Worm (Caenorhabditis elegans): ENCODE data around the gene srh-145.

The srh-145 gene

ce11 chrV:16460866-16461265 is 50.4 kb downstream of the srh-145 start, which contains the start of gene srh-142:
srh-142 (minus strand) TSS chrV:16460966.
- TF ChIP-seq elt-1 (tag; optimal IDR thresholded peaks at IDR 0.05; ENCODE audit: borderline replicate concordance, insufficient read depth) (no peak), M03D4.4 (tag; optimal IDR thresholded peaks at IDR 0.05) (no peak), unc-62 (GFP tag; optimal IDR thresholded peaks at IDR 0.05) (no peak), ham-2 (GFP tag; optimal IDR thresholded peaks at IDR 0.05) (no peak), zip-8 (tag; optimal IDR thresholded peaks at IDR 0.05) (no peak)

Measured in whole organism, mixed stage, embryonic.